Worm (Caenorhabditis elegans): ENCODE measurements around the gene str-86.

- TF ChIP-seq unc-62 (GFP tag; optimal IDR thresholded peaks at IDR 0.05) (no peak), mml-1 (tag; optimal IDR thresholded peaks at IDR 0.05) (no peak), ama-1 (optimal IDR thresholded peaks at IDR 0.05) (no peak), aly-2 (tag; optimal IDR thresholded peaks at IDR 0.05) (no peak), nhr-11 (tag; optimal IDR thresholded peaks at IDR 0.05) (no peak), nhr-77 (tag; optimal IDR thresholded peaks at IDR 0.05) (no peak), nfya-1 (tag; optimal IDR thresholded peaks at IDR 0.05; ENCODE audit: insufficient read depth) (no peak), snpc-4 (tag; optimal IDR thresholded peaks at IDR 0.05) (no peak), fos-1 (tag; optimal IDR thresholded peaks at IDR 0.05) (no peak), sea-2 (GFP tag; optimal IDR thresholded peaks at IDR 0.05) (no peak), pha-4 (tag; optimal IDR thresholded peaks at IDR 0.05) (no peak), mdl-1 (tag; optimal IDR thresholded peaks at IDR 0.05) (no peak), egl-27 (tag; optimal IDR thresholded peaks at IDR 0.05) (no peak), pqm-1 (tag; optimal IDR thresholded peaks at IDR 0.05) (no peak)
Observed at ce11 chrV:8949873-8950272, 33.6 kb downstream of the str-86 start.

Measured in whole organism, L3 larva.